Worm (Caenorhabditis elegans) whole organism, L2 larva: ENCODE results near the gene F07C3.3.

Source experiments
- C34F6.9 ChIP-seq: fragments of 150-350 bp; optimal IDR thresholded peaks from 2 replicates; lab custom pipeline; 2014; ENCODE audit warnings: missing biosample characterization, missing genetic modification characterization
- F13H6.1 ChIP-seq: sonication (generic microtip); optimal IDR thresholded peaks from 2 replicates; lab custom pipeline; 2016; ENCODE audit warnings: missing genetic modification characterization, missing compliant biosample characterization
- Y55F3AM.14 ChIP-seq: fragments of 200-800 bp; sonication (Bioruptor generic); optimal IDR thresholded peaks from 2 replicates; lab custom pipeline; 2018; ENCODE audit warnings: mild to moderate bottlenecking, missing genetic modification characterization, missing compliant biosample characterization
- aly-2 ChIP-seq: fragments of 150-350 bp; optimal IDR thresholded peaks from 2 replicates; lab custom pipeline; 2014; ENCODE audit warnings: missing biosample characterization, missing genetic modification characterization
- ama-1 ChIP-seq: fragments of 150-350 bp; optimal IDR thresholded peaks from 2 replicates; lab custom pipeline; 2018; ENCODE audit warnings: inconsistent platforms
- blmp-1 ChIP-seq: sonication (generic microtip); optimal IDR thresholded peaks from 2 replicates; lab custom pipeline; 2017; ENCODE audit warnings: missing genetic modification characterization, mild to moderate bottlenecking, missing compliant biosample characterization, antibody characterized with exemption, moderate library complexity; ENCODE audit not compliant: insufficient read depth
- ceh-16 ChIP-seq: fragments of 150-350 bp; optimal IDR thresholded peaks from 2 replicates; lab custom pipeline; 2014; ENCODE audit warnings: missing biosample characterization, missing genetic modification characterization
- crh-2 ChIP-seq: sonication (generic microtip); optimal IDR thresholded peaks from 2 replicates; lab custom pipeline; 2017; ENCODE audit warnings: missing biosample characterization, missing genetic modification characterization
- egl-27 ChIP-seq: sonication (generic microtip); optimal IDR thresholded peaks from 3 replicates; lab custom pipeline; 2017; ENCODE audit warnings: missing biosample characterization, missing genetic modification reagents, missing genetic modification characterization
- elt-1 ChIP-seq: fragments of 150-350 bp; optimal IDR thresholded peaks from 2 replicates; lab custom pipeline; 2014; ENCODE audit warnings: missing biosample characterization, missing genetic modification characterization
- elt-3 ChIP-seq: sonication (generic microtip); optimal IDR thresholded peaks from 2 replicates; lab custom pipeline; 2017; ENCODE audit warnings: missing biosample characterization, missing genetic modification characterization
- fos-1 ChIP-seq: fragments of 150-350 bp; optimal IDR thresholded peaks from 2 replicates; lab custom pipeline; 2014; ENCODE audit warnings: missing biosample characterization, missing genetic modification characterization
- lin-11 ChIP-seq: fragments of 150-350 bp; sonication (generic microtip); optimal IDR thresholded peaks from 2 replicates; lab custom pipeline; 2014; ENCODE audit warnings: missing biosample characterization, missing genetic modification characterization, inconsistent platforms, mixed read lengths
- lin-39 ChIP-seq: fragments of 150-350 bp; optimal IDR thresholded peaks from 2 replicates; lab custom pipeline; 2014; ENCODE audit warnings: missing biosample characterization, missing genetic modification reagents, missing genetic modification characterization
- lsy-2 ChIP-seq, 2 experiments: fragments of 150-350 bp in 1 of 2; sonication (generic microtip) in 1 of 2; optimal IDR thresholded peaks; 2 replicates each; lab custom pipeline; 2014 to 2017; ENCODE audit warnings: missing biosample characterization in 2 of 2, missing genetic modification characterization in 2 of 2
- mbf-1 ChIP-seq: sonication (generic microtip); optimal IDR thresholded peaks from 2 replicates; lab custom pipeline; 2017; ENCODE audit warnings: missing biosample characterization, missing genetic modification characterization
- mdl-1 ChIP-seq, 2 experiments: fragments of 150-350 bp in 1 of 2; sonication (generic microtip) in 1 of 2; optimal IDR thresholded peaks; 2 replicates each; lab custom pipeline; 2017; ENCODE audit warnings: missing biosample characterization in 2 of 2, missing genetic modification characterization in 2 of 2
- nhr-12 ChIP-seq: fragments of 150-350 bp; optimal IDR thresholded peaks from 2 replicates; lab custom pipeline; 2014; ENCODE audit warnings: missing biosample characterization, missing genetic modification characterization
- nhr-129 ChIP-seq: fragments of 150-350 bp; optimal IDR thresholded peaks from 2 replicates; lab custom pipeline; 2014; ENCODE audit warnings: missing biosample characterization, missing genetic modification characterization
- nhr-23 ChIP-seq: fragments of 150-350 bp; optimal IDR thresholded peaks from 2 replicates; lab custom pipeline; 2014; ENCODE audit warnings: missing biosample characterization, missing genetic modification reagents, missing genetic modification characterization
- nhr-237 ChIP-seq: fragments of 150-350 bp; optimal IDR thresholded peaks from 2 replicates; lab custom pipeline; 2014; ENCODE audit warnings: missing biosample characterization, missing genetic modification characterization
- nhr-25 ChIP-seq: fragments of 150-350 bp; sonication (generic microtip); optimal IDR thresholded peaks from 3 replicates; lab custom pipeline; 2014; ENCODE audit warnings: missing biosample characterization, missing genetic modification characterization
- nhr-6 ChIP-seq: fragments of 150-350 bp; optimal IDR thresholded peaks from 2 replicates; lab custom pipeline; 2014; ENCODE audit warnings: missing biosample characterization, missing genetic modification characterization
- peb-1 ChIP-seq: fragments of 150-350 bp; optimal IDR thresholded peaks from 2 replicates; lab custom pipeline; 2014; ENCODE audit warnings: missing biosample characterization, missing genetic modification characterization
- sem-4 ChIP-seq: fragments of 150-350 bp; optimal IDR thresholded peaks from 2 replicates; lab custom pipeline; 2014; ENCODE audit warnings: missing biosample characterization, missing genetic modification reagents, missing genetic modification characterization
- skn-1 ChIP-seq: sonication (generic microtip); optimal IDR thresholded peaks from 2 replicates; lab custom pipeline; 2017; ENCODE audit warnings: missing biosample characterization, missing genetic modification characterization
- sma-3 ChIP-seq: sonication (generic microtip); optimal IDR thresholded peaks from 2 replicates; lab custom pipeline; 2016; ENCODE audit warnings: missing genetic modification reagents, missing genetic modification characterization, missing compliant biosample characterization
- sma-9 ChIP-seq, 2 experiments: fragments of 150-350 bp in 1 of 2; sonication (generic microtip) in 1 of 2; optimal IDR thresholded peaks; 2 replicates each; lab custom pipeline; 2014 to 2016; ENCODE audit warnings: missing genetic modification characterization in 2 of 2, mild to moderate bottlenecking in 1 of 2, missing biosample characterization in 1 of 2, missing compliant biosample characterization in 1 of 2, missing genetic modification reagents in 1 of 2, moderate library complexity in 1 of 2
- snpc-4 ChIP-seq: fragments of 150-350 bp; optimal IDR thresholded peaks from 2 replicates; lab custom pipeline; 2014; ENCODE audit warnings: missing biosample characterization, missing genetic modification characterization
- unc-39 ChIP-seq: fragments of 150-350 bp; optimal IDR thresholded peaks from 2 replicates; lab custom pipeline; 2014; ENCODE audit warnings: missing biosample characterization, missing genetic modification characterization
- unc-55 ChIP-seq: fragments of 150-350 bp; sonication (generic microtip); optimal IDR thresholded peaks from 3 replicates; lab custom pipeline; 2014; ENCODE audit warnings: missing biosample characterization, missing genetic modification reagents, missing genetic modification characterization
- zag-1 ChIP-seq: fragments of 150-350 bp; optimal IDR thresholded peaks from 2 replicates; lab custom pipeline; 2014; ENCODE audit warnings: missing biosample characterization, missing genetic modification characterization
- ztf-1 ChIP-seq: fragments of 200-800 bp; sonication (Bioruptor generic); conservative IDR thresholded peaks from 2 replicates; pipeline ENCODE4 v1.3.6; 2022; ENCODE audit warnings: missing genetic modification characterization, missing compliant biosample characterization
- ztf-11 ChIP-seq: sonication (generic microtip); optimal IDR thresholded peaks from 2 replicates; lab custom pipeline; 2017; ENCODE audit warnings: missing biosample characterization, missing genetic modification characterization
- ztf-4 ChIP-seq: fragments of 150-350 bp; optimal IDR thresholded peaks from 2 replicates; lab custom pipeline; 2014; ENCODE audit warnings: missing biosample characterization, missing genetic modification characterization

The F07C3.3 gene

DNA sequence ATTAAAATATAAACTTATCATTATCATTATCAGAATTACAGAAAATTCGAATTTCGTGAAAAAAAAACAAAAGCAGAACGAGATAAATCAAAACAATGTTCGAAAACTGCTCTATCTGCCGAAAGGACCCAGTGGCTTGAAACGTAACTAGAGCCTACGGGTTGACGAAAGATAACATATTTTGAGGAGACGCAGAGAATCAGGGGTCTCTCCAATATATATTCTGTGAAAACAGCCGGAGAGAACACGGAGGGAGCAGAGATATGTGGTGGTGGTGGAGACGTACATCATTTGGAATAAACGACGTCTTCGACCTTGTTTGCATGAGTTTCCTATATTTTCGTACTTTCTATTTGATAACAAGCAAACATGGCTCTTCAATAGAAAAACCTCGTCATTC is 23.3 kb downstream of the F07C3.3 start:
- TF ChIP-seq egl-27 (tag; lab: Kevin White, UChicago) = no peak
- TF ChIP-seq fos-1 (tag; lab: Kevin White, UChicago) = no peak
- no peak for TF ChIP-seq ztf-4 (tag; lab: Kevin White, UChicago)
- TF ChIP-seq nhr-23 (tag; lab: Kevin White, UChicago) = no peak
- TF ChIP-seq C34F6.9 (tag; lab: Kevin White, UChicago) = peak; percentile 12
- TF ChIP-seq nhr-237 (tag; lab: Kevin White, UChicago) = no peak
- TF ChIP-seq mbf-1 (tag; lab: Kevin White, UChicago) = no peak
- peak; percentile 18 for TF ChIP-seq F13H6.1 (tag; lab: Kevin White, UChicago)
- TF ChIP-seq unc-55 = peak; percentile 48

DNA sequence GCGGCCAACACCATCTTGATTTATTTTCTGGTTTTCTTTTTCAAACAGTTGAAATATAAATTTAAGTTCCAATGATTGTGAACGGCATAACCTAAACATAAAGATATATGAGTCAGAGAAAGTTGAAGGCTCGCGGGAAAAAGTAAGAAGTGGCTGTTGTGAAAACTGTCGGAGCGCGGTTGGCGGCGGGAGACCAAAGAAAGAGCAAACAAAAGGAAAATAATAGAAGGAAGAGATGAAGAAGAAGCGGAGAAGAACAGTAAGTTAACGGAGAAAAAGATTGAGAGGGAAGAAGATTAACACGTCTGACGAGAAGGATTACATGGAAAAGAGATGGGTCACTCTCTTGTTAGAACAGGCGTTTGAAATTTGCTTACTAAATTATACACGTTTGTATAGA is 24.8 kb downstream of the F07C3.3 start, which contains the start of gene inx-10:
Gene inx-10 (minus strand): TSS at position 101 of the 400 bp plus-strand sequence.
- TF ChIP-seq ceh-16 = no peak
- no peak for TF ChIP-seq zag-1 (tag; lab: Kevin White, UChicago)
- no peak for TF ChIP-seq elt-3 (tag; lab: Kevin White, UChicago)
- TF ChIP-seq ztf-1 (GFP tag; lab: Robert Waterston, UW) = no peak
- TF ChIP-seq blmp-1 (tag; lab: Kevin White, UChicago) = no peak
- no peak for TF ChIP-seq lin-11 (tag; lab: Kevin White, UChicago)
- no peak for TF ChIP-seq Y55F3AM.14

DNA sequence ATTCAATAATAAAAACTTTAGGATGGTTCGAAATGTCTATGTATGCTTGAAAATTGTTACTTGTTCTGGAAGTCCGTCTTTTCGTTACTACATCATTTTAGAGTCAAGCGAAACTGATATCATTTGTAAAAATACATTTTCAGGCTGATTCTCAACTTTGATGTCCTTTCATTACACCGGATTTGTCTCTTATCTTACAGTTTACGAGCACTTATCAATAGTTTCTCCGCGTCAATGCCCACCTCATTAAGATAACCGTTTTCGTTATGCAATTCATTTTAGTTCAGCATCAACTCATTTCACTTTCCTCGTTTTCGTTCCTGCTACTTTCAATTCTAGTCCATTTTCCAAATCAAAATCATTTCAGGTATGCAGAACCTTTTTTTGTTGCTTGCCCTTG is 29.5 kb downstream of the F07C3.3 start, which contains the start of gene asp-2:
Gene asp-2 (plus strand): TSS at position 368 of the 400 bp plus-strand sequence.
- TF ChIP-seq fos-1 (tag; lab: Kevin White, UChicago) (peak; percentile 79), peb-1 (no peak), sma-9 (GFP tag; optimal IDR thresholded peaks at IDR 0.05; lab: Kevin White, UChicago) (peak; percentile 49), sma-9 (tag; optimal IDR thresholded peaks at IDR 0.05; lab: Kevin White, UChicago) (no peak), nhr-6 (tag; lab: Kevin White, UChicago) (no peak)

DNA sequence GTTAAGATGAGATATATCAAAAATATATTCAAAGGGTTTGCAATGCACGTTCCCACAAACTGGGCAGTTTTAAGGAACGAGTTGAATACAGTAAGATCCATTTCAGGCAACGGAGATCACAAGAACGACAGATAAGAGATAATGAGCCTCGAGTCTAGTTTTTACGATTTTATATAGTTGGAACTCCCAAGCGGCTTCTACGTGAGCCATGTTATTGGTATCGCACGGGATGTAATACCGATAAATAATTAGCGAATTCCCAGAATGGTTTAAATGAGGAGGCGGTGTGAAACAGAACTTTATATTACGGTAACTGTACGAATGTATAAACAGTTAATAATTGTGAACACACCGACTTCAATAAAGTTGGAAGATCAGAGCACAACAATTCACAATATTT is 33.3 kb downstream of the F07C3.3 start, which contains the start of gene str-177:
Gene str-177 (minus strand): TSS at position 101 of the 400 bp plus-strand sequence.
- TF ChIP-seq elt-1 (tag; lab: Kevin White, UChicago) (no peak), lin-39 (tag; lab: Kevin White, UChicago) (no peak), nhr-12 (tag; lab: Kevin White, UChicago) (no peak), mbf-1 (tag; lab: Kevin White, UChicago) (no peak), skn-1 (tag; lab: Kevin White, UChicago) (no peak), elt-3 (tag; lab: Kevin White, UChicago) (no peak), ceh-16 (no peak), ama-1 (no peak), nhr-25 (tag; lab: Kevin White, UChicago) (no peak), unc-55 (no peak), C34F6.9 (tag; lab: Kevin White, UChicago) (no peak), aly-2 (tag; lab: Kevin White, UChicago) (no peak), nhr-23 (tag; lab: Kevin White, UChicago) (no peak), lsy-2 (tag; optimal IDR thresholded peaks at IDR 0.05; lab: Kevin White, UChicago) (no peak), sma-3 (GFP tag; lab: Kevin White, UChicago) (no peak), peb-1 (no peak), Y55F3AM.14 (no peak), sem-4 (no peak)

DNA sequence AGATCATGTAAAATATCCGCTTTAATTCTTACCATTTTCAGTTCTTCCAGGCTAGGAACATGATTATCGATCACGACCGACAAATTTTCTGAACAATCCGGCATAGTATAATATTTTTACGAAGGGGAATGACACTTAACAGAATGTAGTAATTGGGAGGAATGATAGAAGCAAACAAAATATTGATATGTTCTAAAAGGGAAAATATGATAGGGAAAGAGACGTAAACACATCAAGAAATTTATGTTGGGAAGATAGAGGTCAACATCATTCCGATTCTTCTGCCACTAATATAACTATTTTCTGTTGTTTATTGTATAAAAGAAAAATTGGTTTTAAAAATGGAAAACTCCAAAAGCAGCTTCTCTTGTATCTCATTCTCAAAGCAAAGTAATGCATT is 35.1 kb downstream of the F07C3.3 start, which contains the start of gene C24B5.4:
Gene C24B5.4 (minus strand): TSS at position 206 of the 400 bp plus-strand sequence.
- no peak for TF ChIP-seq crh-2 (tag; lab: Kevin White, UChicago)
- no peak for TF ChIP-seq F13H6.1 (tag; lab: Kevin White, UChicago)
- no peak for TF ChIP-seq ztf-11 (tag; lab: Kevin White, UChicago)
- TF ChIP-seq unc-39 (tag; lab: Kevin White, UChicago) = no peak

DNA sequence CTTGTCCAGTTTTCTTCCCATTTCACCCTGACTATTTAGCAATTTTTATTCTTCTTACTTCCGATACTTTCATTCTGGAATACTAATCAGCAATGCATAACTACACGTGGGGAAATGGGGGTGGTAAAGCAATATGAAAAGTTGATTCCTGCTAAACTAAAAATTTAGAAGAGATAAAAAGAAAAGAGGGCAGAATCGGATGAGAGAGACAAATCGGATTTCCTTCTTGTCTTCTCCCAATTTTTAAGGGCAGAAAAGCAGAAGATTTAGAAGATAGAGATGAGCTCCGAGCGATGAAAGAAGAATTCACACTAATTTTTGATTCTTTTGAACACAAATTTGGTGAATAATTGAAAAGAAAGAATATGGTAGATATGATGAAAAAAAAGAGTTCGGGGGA is 38.1 kb downstream of the F07C3.3 start:
- TF ChIP-seq unc-55 = peak; percentile 49
- TF ChIP-seq crh-2 (tag; lab: Kevin White, UChicago) = no peak
- peak in 1 of 2 experiments; percentile 22 for TF ChIP-seq lsy-2 (tag; optimal IDR thresholded peaks at IDR 0.05; lab: Kevin White, UChicago)
- peak; percentile 14 for TF ChIP-seq C34F6.9 (tag; lab: Kevin White, UChicago)
- no peak for TF ChIP-seq nhr-6 (tag; lab: Kevin White, UChicago)
- TF ChIP-seq sem-4 = peak; percentile 43
- TF ChIP-seq skn-1 (tag; lab: Kevin White, UChicago) = no peak
- TF ChIP-seq nhr-129 = no peak
- no peak for TF ChIP-seq elt-3 (tag; lab: Kevin White, UChicago)
- no peak for TF ChIP-seq fos-1 (tag; lab: Kevin White, UChicago)
- peak in 1 of 2 experiments; percentile 5 for TF ChIP-seq mdl-1 (tag; optimal IDR thresholded peaks at IDR 0.05; lab: Kevin White, UChicago)
- TF ChIP-seq snpc-4 (tag; lab: Kevin White, UChicago) = no peak
